Fruit fly (Drosophila melanogaster): ENCODE measurements at regions not wholly inside any gene's neighbourhood (a gene's known extent, or its start where the extent isn't known, plus 50 kb on each side); places are given as distances from the start of the nearest gene placed in this dataset.

DNA sequence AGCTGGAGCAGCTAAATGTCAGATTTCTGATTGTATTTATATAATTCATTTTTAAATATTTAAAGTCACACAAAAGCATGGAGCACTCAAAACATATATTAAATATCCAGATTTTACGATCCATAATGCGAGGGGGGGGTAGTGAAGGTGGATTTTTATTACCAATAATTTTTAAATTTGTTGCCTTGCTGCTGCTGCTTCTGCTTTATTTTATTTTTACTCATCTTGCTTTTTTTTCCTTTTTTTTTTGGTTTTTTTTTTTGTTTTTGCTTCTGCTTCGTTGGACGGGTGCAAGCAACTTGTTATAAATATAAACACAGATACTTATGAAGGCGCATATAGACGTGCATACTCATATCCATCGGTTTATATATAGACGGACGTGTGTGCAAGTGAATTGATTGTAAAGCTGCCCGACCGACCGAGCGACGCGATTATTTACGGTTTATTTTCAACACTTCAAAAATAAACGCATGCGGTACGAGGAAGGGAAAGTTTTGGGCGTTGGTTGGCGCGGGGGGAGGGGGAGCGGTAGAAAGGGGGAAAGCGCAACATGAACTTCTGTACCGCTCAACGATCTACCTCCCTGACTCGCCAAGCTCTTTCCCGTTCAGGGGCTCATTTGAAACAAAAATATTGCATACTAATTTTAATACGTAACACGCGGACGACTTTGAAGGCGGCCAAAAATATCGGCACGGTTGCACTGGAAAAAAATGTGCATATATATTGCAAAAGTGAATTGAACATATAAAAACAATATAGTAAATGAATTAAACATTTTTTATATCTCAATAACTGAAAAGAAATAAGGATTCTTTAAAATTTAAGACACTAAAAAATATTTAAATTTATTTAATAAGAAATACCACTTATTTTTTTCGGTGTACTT is 60.3 kb upstream of the CG12362 start:
- TF ChIP-seq dati (GFP tag; IDR thresholded peaks at IDR 0.05) (no peak), sug (tag; optimal IDR thresholded peaks at IDR 0.05) (peak; percentile 34), maf-S (GFP tag; optimal IDR thresholded peaks at IDR 0.05) (no peak), ac (GFP tag; optimal IDR thresholded peaks at IDR 0.05) (no peak), CG10979 (tag; optimal IDR thresholded peaks at IDR 0.05) (peak; percentile 93)
